Fruit fly (Drosophila melanogaster): ENCODE results near the gene CG8475.

DNA sequence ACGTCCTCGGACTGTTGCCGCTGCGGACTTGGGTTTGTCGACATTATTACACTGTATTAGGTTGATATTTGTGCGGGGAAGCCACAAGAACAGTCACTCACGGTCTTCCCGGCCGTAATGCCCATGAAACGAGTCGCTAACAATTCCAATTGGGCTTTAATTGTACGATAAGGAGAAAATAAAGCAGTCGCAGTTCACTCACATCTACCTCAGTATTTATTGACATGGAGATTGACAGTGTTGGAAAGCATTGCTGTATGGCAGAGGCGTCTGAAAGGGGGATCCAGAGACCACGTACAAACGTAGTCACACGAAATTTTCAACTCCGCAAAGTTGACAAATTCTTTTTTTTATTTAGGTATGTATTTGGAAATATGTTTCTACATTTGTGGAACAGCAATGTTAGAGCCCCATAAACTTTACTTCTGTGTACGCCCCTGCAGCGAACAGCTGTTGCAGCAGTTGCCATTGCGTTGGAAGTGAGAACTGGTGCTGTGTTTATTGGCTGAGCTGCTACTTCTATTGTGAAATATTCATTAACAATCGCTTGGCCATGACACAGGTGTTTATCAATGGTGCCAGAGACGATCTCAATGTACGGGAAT, 16.1 kb upstream of the CG8475 start, which contains the start of the genes CG8372 and CG8360:
- TF ChIP-seq toe (GFP tag; optimal IDR thresholded peaks at IDR 0.05), result peak; percentile 99
- peak; percentile 99 for TF ChIP-seq CG7045 (GFP tag; optimal IDR thresholded peaks at IDR 0.05)
- no peak for TF ChIP-seq cnc (optimal IDR thresholded peaks at IDR 0.05)
- peak; percentile 99 for TF ChIP-seq CG7101 (tag; optimal IDR thresholded peaks at IDR 0.05)
- TF ChIP-seq ovo (GFP tag; optimal IDR thresholded peaks at IDR 0.05), result peak; percentile 98
- TF ChIP-seq CG1620 (GFP tag; optimal IDR thresholded peaks at IDR 0.05), result peak; percentile 99
